Fruit fly (Drosophila melanogaster): ENCODE measurements around the gene SNCF.

SNCF gene

dm6 chr3L:13356084-13356693 is 22.2 kb upstream of the SNCF start, which contains the start of gene Nplp2 (continued):
- peak; percentile 70 for TF ChIP-seq CG34422 (GFP tag; IDR thresholded peaks at IDR 0.05)
- no peak for TF ChIP-seq CkIIα-i1 (GFP tag; IDR thresholded peaks at IDR 0.05)
- peak; percentile 67 for TF ChIP-seq CG2120 (GFP tag; optimal IDR thresholded peaks at IDR 0.05)
- TF ChIP-seq lov (optimal IDR thresholded peaks at IDR 0.05), result no peak
- no peak for TF ChIP-seq lov (GFP tag; IDR thresholded peaks at IDR 0.05)
- peak; percentile 41 for TF ChIP-seq CG12659 (GFP tag; optimal IDR thresholded peaks at IDR 0.05)
- TF ChIP-seq prd (optimal IDR thresholded peaks at IDR 0.05), result no peak
- TF ChIP-seq prd (GFP tag; IDR thresholded peaks at IDR 0.05), result peak; percentile 73
- TF ChIP-seq MESR4 (GFP tag; optimal IDR thresholded peaks at IDR 0.05), result no peak
- TF ChIP-seq Ptx1 (GFP tag; IDR thresholded peaks at IDR 0.05), result peak; percentile 78
- no peak for TF ChIP-seq ERR (GFP tag; optimal IDR thresholded peaks at IDR 0.05)
- no peak for TF ChIP-seq Trl (optimal IDR thresholded peaks at IDR 0.05)
- no peak for TF ChIP-seq Trl (GFP tag; optimal IDR thresholded peaks at IDR 0.05)
- TF ChIP-seq tx (GFP tag; optimal IDR thresholded peaks at IDR 0.05), result no peak
- TF ChIP-seq Poxn (GFP tag; IDR thresholded peaks at IDR 0.05), result no peak
- no peak for TF ChIP-seq fd64A (GFP tag; optimal IDR thresholded peaks at IDR 0.05)
- TF ChIP-seq HLH54F (GFP tag; optimal IDR thresholded peaks at IDR 0.05), result no peak
- TF ChIP-seq Mes4 (GFP tag; optimal IDR thresholded peaks at IDR 0.05), result no peak
- no peak for TF ChIP-seq CG17568 (GFP tag; optimal IDR thresholded peaks at IDR 0.05)
- peak; percentile 63 for TF ChIP-seq CG17359 (tag; optimal IDR thresholded peaks at IDR 0.05)
- TF ChIP-seq cas (GFP tag; IDR thresholded peaks at IDR 0.05), result no peak
- peak; percentile 71 for TF ChIP-seq CG11456 (GFP tag; IDR thresholded peaks at IDR 0.05)
- TF ChIP-seq CG14050 (GFP tag; IDR thresholded peaks at IDR 0.05), result peak; percentile 26; the same call in 1 of the 3 replicates
- TF ChIP-seq Abd-B (GFP tag; optimal IDR thresholded peaks at IDR 0.05), result peak; percentile 66
- peak; percentile 32 for TF ChIP-seq gsb-n (tag; optimal IDR thresholded peaks at IDR 0.05)
- 0 out of 2 replicates have a peak, but pooled peaks have one; percentile 30 for TF ChIP-seq Adf1 (GFP tag; IDR thresholded peaks at IDR 0.05)
- TF ChIP-seq CG10979 (tag; optimal IDR thresholded peaks at IDR 0.05), result no peak
- no peak for TF ChIP-seq YL-1 (GFP tag; optimal IDR thresholded peaks at IDR 0.05)
- TF ChIP-seq CG13775 (GFP tag; optimal IDR thresholded peaks at IDR 0.05), result peak; percentile 33
- TF ChIP-seq CG4617 (GFP tag; optimal IDR thresholded peaks at IDR 0.05; ENCODE audit: borderline replicate concordance), result no peak
- no peak for TF ChIP-seq Lhr (GFP tag; optimal IDR thresholded peaks at IDR 0.05)
- TF ChIP-seq CG1233 (GFP tag; optimal IDR thresholded peaks at IDR 0.05), result peak; percentile 53
- no peak for TF ChIP-seq hbn (GFP tag; IDR thresholded peaks at IDR 0.05; ENCODE audit: partially characterized antibody)
- no peak for TF ChIP-seq dm (GFP tag; optimal IDR thresholded peaks at IDR 0.05)
- TF ChIP-seq E2f1 (GFP tag; IDR thresholded peaks at IDR 0.05), result peak; percentile 39
- TF ChIP-seq CG32532 (GFP tag; IDR thresholded peaks at IDR 0.05), result peak; percentile 75
- peak; percentile 11 for TF ChIP-seq zen (tag; optimal IDR thresholded peaks at IDR 0.05)
- no peak for TF ChIP-seq CG30403 (GFP tag; optimal IDR thresholded peaks at IDR 0.05)
- no peak for TF ChIP-seq CG10274 (GFP tag; optimal IDR thresholded peaks at IDR 0.05)
- TF ChIP-seq nmo (GFP tag; optimal IDR thresholded peaks at IDR 0.05), result peak; percentile 59
- TF ChIP-seq unc-4 (GFP tag; IDR thresholded peaks at IDR 0.05; ENCODE audit: partially characterized antibody), result no peak
- no peak for TF ChIP-seq CG6654 (GFP tag; optimal IDR thresholded peaks at IDR 0.05)
- no peak for TF ChIP-seq trem (tag; optimal IDR thresholded peaks at IDR 0.05)
- TF ChIP-seq wor (GFP tag; IDR thresholded peaks at IDR 0.05), result 0 out of 2 replicates have a peak, but pooled peaks have one; percentile 19
- no peak for TF ChIP-seq CG12236 (GFP tag; optimal IDR thresholded peaks at IDR 0.05)
- no peak for TF ChIP-seq CG42726 (GFP tag; IDR thresholded peaks at IDR 0.05; ENCODE audit: partially characterized antibody)
- no peak for TF ChIP-seq CG2129 (GFP tag; IDR thresholded peaks at IDR 0.05; ENCODE audit: partially characterized antibody)
- TF ChIP-seq lab (GFP tag; optimal IDR thresholded peaks at IDR 0.05), result peak; percentile 54
- TF ChIP-seq D19A (tag; optimal IDR thresholded peaks at IDR 0.05), result peak; percentile 4
- no peak for TF ChIP-seq Dref (GFP tag; IDR thresholded peaks at IDR 0.05)
